Worm (Caenorhabditis elegans) whole organism, young adult: Measurements from ENCODE around the gene oac-30.

Source experiments
- F55B11.4 ChIP-seq: sonication (generic microtip); optimal IDR thresholded peaks from 2 replicates; lab custom pipeline; 2016; ENCODE audit warnings: missing compliant biosample characterization, missing genetic modification characterization, borderline replicate concordance; ENCODE audit not compliant: insufficient read depth
- Y67H2A.10 ChIP-seq: fragments of 200-800 bp; sonication (Bioruptor generic); conservative IDR thresholded peaks from 2 replicates; pipeline ENCODE4 v1.3.6; 2022; ENCODE audit warnings: missing genetic modification reagents, missing genetic modification characterization, missing compliant biosample characterization
- ZK185.1 ChIP-seq: sonication (generic microtip); optimal IDR thresholded peaks from 2 replicates; lab custom pipeline; 2016; ENCODE audit warnings: mild to moderate bottlenecking, missing genetic modification characterization, missing compliant biosample characterization; ENCODE audit not compliant: poor library complexity, severe bottlenecking
- akir-1 ChIP-seq: fragments of 200-800 bp; sonication (Bioruptor generic); optimal IDR thresholded peaks from 2 replicates; lab custom pipeline; 2018; ENCODE audit warnings: mild to moderate bottlenecking, missing genetic modification characterization, moderate library complexity, missing compliant biosample characterization
- ama-1 ChIP-seq, 3 experiments: fragments of 150-350 bp in 1 of 3; sonication (generic microtip) in 2 of 3; optimal IDR thresholded peaks; 2 replicates each; lab custom pipeline; 2014 to 2018; ENCODE audit warnings: missing biosample characterization in 2 of 3, missing genetic modification characterization in 2 of 3, missing genetic modification reagents in 2 of 3
- dpl-1 ChIP-seq: fragments of 150-350 bp; optimal IDR thresholded peaks from 2 replicates; lab custom pipeline; 2014; ENCODE audit warnings: missing biosample characterization, missing genetic modification reagents, missing genetic modification characterization
- egl-44 ChIP-seq: fragments of 200-800 bp; sonication (Bioruptor generic); IDR thresholded peaks from 2 replicates; pipeline ENCODE4 v1.3.6; 2022; ENCODE audit warnings: missing genetic modification reagents, missing genetic modification characterization, missing compliant biosample characterization
- him-1 ChIP-seq: sonication (generic microtip); optimal IDR thresholded peaks from 2 replicates; lab custom pipeline; 2016; ENCODE audit warnings: missing genotype, missing genetic modification reagents, missing genetic modification characterization, missing compliant biosample characterization
- mes-4 ChIP-seq: sonication (generic microtip); optimal IDR thresholded peaks from 2 replicates; lab custom pipeline; 2016; ENCODE audit warnings: missing genotype, missing genetic modification characterization, missing compliant biosample characterization
- pha-4 ChIP-seq: fragments of 150-350 bp; sonication (generic microtip); optimal IDR thresholded peaks from 2 replicates; lab custom pipeline; 2014; ENCODE audit warnings: missing biosample characterization, missing genetic modification reagents, missing genetic modification characterization
- snpc-4 ChIP-seq, 5 experiments: fragments of 150-350 bp in 1 of 5; sonication (generic microtip) in 4 of 5; optimal IDR thresholded peaks; 2 replicates each; lab custom pipeline; 2014 to 2018; ENCODE audit warnings: missing genetic modification characterization in 5 of 5, missing biosample characterization in 3 of 5, antibody characterized with exemption in 2 of 5, mild to moderate bottlenecking in 2 of 5, missing compliant biosample characterization in 2 of 5, missing genotype in 2 of 5, moderate library complexity in 2 of 5, missing genetic modification reagents in 1 of 5
- unc-130 ChIP-seq: sonication (generic microtip); optimal IDR thresholded peaks from 2 replicates; lab custom pipeline; 2016; ENCODE audit warnings: missing genetic modification reagents, missing genetic modification characterization, missing compliant biosample characterization
- unc-62 ChIP-seq: fragments of 150-350 bp; optimal IDR thresholded peaks from 2 replicates; lab custom pipeline; 2014; ENCODE audit warnings: missing biosample characterization, missing genetic modification reagents, missing genetic modification characterization
- ztf-3 ChIP-seq: fragments of 200-800 bp; sonication (Bioruptor generic); optimal IDR thresholded peaks from 2 replicates; lab custom pipeline; 2018; ENCODE audit warnings: mild to moderate bottlenecking, missing genetic modification characterization, missing compliant biosample characterization

- TF ChIP-seq ztf-3 (GFP tag; lab: Kevin White, UChicago) (no peak), unc-130 (GFP tag; lab: Kevin White, UChicago) (no peak), ama-1 (optimal IDR thresholded peaks at IDR 0.05; lab: Kevin White, UChicago) (no peak), ama-1 (GFP tag; optimal IDR thresholded peaks at IDR 0.05; lab: Kevin White, UChicago) (no peak), F55B11.4 (tag; lab: Kevin White, UChicago) (no peak), snpc-4 (GFP tag; optimal IDR thresholded peaks at IDR 0.05; lab: Kevin White, UChicago) (no peak), snpc-4 (tag; optimal IDR thresholded peaks at IDR 0.05; lab: Kevin White, UChicago) (no peak), akir-1 (GFP tag; lab: Kevin White, UChicago) (no peak), him-1 (tag; lab: Kevin White, UChicago) (no peak), mes-4 (tag; lab: Kevin White, UChicago) (no peak), dpl-1 (GFP tag; lab: Kevin White, UChicago) (no peak), Y67H2A.10 (no peak), unc-62 (GFP tag; lab: Kevin White, UChicago) (no peak), pha-4 (no peak), ZK185.1 (tag; lab: Kevin White, UChicago) (no peak), egl-44 (GFP tag; lab: Robert Waterston, UW) (no peak)
These were observed 30.5 kb upstream of the oac-30 start for ce11 chrII:1297044-1297696.
